Worm (Caenorhabditis elegans) whole organism, late embryonic: ENCODE data around the gene hrpl-1.

Experiments used
- ceh-24 ChIP-seq: sonication (generic microtip); optimal IDR thresholded peaks from 2 replicates; lab custom pipeline; 2016; ENCODE audit warnings: mild to moderate bottlenecking, missing genetic modification characterization, missing compliant biosample characterization
- elt-2 ChIP-seq: sonication (generic microtip); optimal IDR thresholded peaks from 2 replicates; lab custom pipeline; 2016; ENCODE audit warnings: missing genetic modification reagents, missing genetic modification characterization, missing compliant biosample characterization
- nhr-11 ChIP-seq: fragments of 150-350 bp; optimal IDR thresholded peaks from 2 replicates; lab custom pipeline; 2014; ENCODE audit warnings: missing biosample characterization, missing genetic modification characterization

- TF ChIP-seq ceh-24 (tag; lab: Kevin White, UChicago), result no peak
- no peak for TF ChIP-seq nhr-11 (tag; lab: Kevin White, UChicago)
- no peak for TF ChIP-seq elt-2 (tag; lab: Kevin White, UChicago)
Observed at ce11 chrII:6936528-6936927, 38.0 kb downstream of the hrpl-1 start.
